Fruit fly (Drosophila melanogaster): ENCODE results near the gene CG7208.
A peak's percentile ranks its signal among the peaks of the same experiment; 100 is the strongest.

CG7208 gene

dm6 chr3R:18230229-18230628, 44.7 kb upstream of the CG7208 start:
- TF ChIP-seq Sox14 (GFP tag; optimal IDR thresholded peaks at IDR 0.05), result no peak
- TF ChIP-seq svp (GFP tag), result peak; percentile 72

- TF ChIP-seq svp (GFP tag) (peak; percentile 44), Eip78C (GFP tag) (peak; percentile 66), CG8319 (GFP tag; optimal IDR thresholded peaks at IDR 0.05) (no peak), CG3032 (tag; optimal IDR thresholded peaks at IDR 0.05) (no peak), salr (GFP tag; optimal IDR thresholded peaks at IDR 0.05) (no peak), Blimp-1 (GFP tag; optimal IDR thresholded peaks at IDR 0.05) (no peak), CG6276 (GFP tag; optimal IDR thresholded peaks at IDR 0.05) (no peak), Smox (GFP tag; optimal IDR thresholded peaks at IDR 0.05) (no peak), Sox102F (GFP tag; optimal IDR thresholded peaks at IDR 0.05) (no peak), achi (GFP tag; optimal IDR thresholded peaks at IDR 0.05) (no peak), CG1621 (tag; optimal IDR thresholded peaks at IDR 0.05) (no peak), CG10631 (GFP tag; optimal IDR thresholded peaks at IDR 0.05) (no peak), Hr38 (GFP tag; optimal IDR thresholded peaks at IDR 0.05) (no peak), CG15336 (GFP tag; IDR thresholded peaks at IDR 0.05) (no peak)
These were observed 43.3 kb upstream of the CG7208 start for dm6 chr3R:18228713-18229222.

- no peak for TF ChIP-seq OdsH (GFP tag; optimal IDR thresholded peaks at IDR 0.05)
- no peak for TF ChIP-seq CG11294 (GFP tag; IDR thresholded peaks at IDR 0.05)
- TF ChIP-seq svp (GFP tag), result peak; percentile 95
- no peak for TF ChIP-seq lz (GFP tag; optimal IDR thresholded peaks at IDR 0.05)
- no peak for TF ChIP-seq Sox15 (GFP tag; optimal IDR thresholded peaks at IDR 0.05)
- TF ChIP-seq CG15336 (GFP tag; IDR thresholded peaks at IDR 0.05), result no peak
- peak; percentile 49 for TF ChIP-seq vri (GFP tag; optimal IDR thresholded peaks at IDR 0.05)
- no peak for TF ChIP-seq Hr4 (GFP tag; optimal IDR thresholded peaks at IDR 0.05)
These were observed 41.9 kb upstream of the CG7208 start for dm6 chr3R:18227385-18227784.

dm6 chr3R:18226809-18227157, 41.3 kb upstream of the CG7208 start:
- TF ChIP-seq cyc (GFP tag; optimal IDR thresholded peaks at IDR 0.05) (no peak), CG8319 (GFP tag; optimal IDR thresholded peaks at IDR 0.05) (no peak), CG11294 (GFP tag; IDR thresholded peaks at IDR 0.05) (no peak), OdsH (GFP tag; optimal IDR thresholded peaks at IDR 0.05) (no peak), CG4318 (GFP tag; optimal IDR thresholded peaks at IDR 0.05) (no peak), Hr4 (GFP tag; optimal IDR thresholded peaks at IDR 0.05) (no peak), CG6163 (GFP tag; IDR thresholded peaks at IDR 0.05) (no peak), dac (GFP tag; optimal IDR thresholded peaks at IDR 0.05) (no peak), CG34406 (GFP tag; optimal IDR thresholded peaks at IDR 0.05) (no peak), Eip93F (GFP tag; optimal IDR thresholded peaks at IDR 0.05) (no peak), Ets96B (tag; optimal IDR thresholded peaks at IDR 0.05) (no peak), svp (GFP tag) (no peak), Eip75B (GFP tag; optimal IDR thresholded peaks at IDR 0.05) (no peak), CG3032 (tag; optimal IDR thresholded peaks at IDR 0.05) (no peak), Ets21C (GFP tag; optimal IDR thresholded peaks at IDR 0.05) (no peak), Met (GFP tag; optimal IDR thresholded peaks at IDR 0.05) (no peak), CG8119 (GFP tag; IDR thresholded peaks at IDR 0.05) (no peak), fkh (GFP tag; optimal IDR thresholded peaks at IDR 0.05) (no peak), CG11902 (GFP tag; optimal IDR thresholded peaks at IDR 0.05) (no peak)

- TF ChIP-seq CG6792 (GFP tag; optimal IDR thresholded peaks at IDR 0.05), result no peak
- TF ChIP-seq CG1621 (tag; optimal IDR thresholded peaks at IDR 0.05), result no peak
- TF ChIP-seq Sox102F (GFP tag; optimal IDR thresholded peaks at IDR 0.05), result no peak
- TF ChIP-seq net (GFP tag; optimal IDR thresholded peaks at IDR 0.05), result no peak
- peak; percentile 75 for TF ChIP-seq svp (GFP tag)
- peak; percentile 28 for TF ChIP-seq dsx (GFP tag; optimal IDR thresholded peaks at IDR 0.05; ENCODE audit: poor library complexity, severe bottlenecking)
- TF ChIP-seq lz (GFP tag; optimal IDR thresholded peaks at IDR 0.05), result peak; percentile 19
- TF ChIP-seq CG31627 (GFP tag; optimal IDR thresholded peaks at IDR 0.05), result no peak
- peak; percentile 17 for TF ChIP-seq esn (GFP tag; optimal IDR thresholded peaks at IDR 0.05)
- no peak for TF ChIP-seq Eip75B (GFP tag; optimal IDR thresholded peaks at IDR 0.05)
- TF ChIP-seq fkh (GFP tag; optimal IDR thresholded peaks at IDR 0.05), result peak; percentile 79
- TF ChIP-seq vri (GFP tag; optimal IDR thresholded peaks at IDR 0.05), result peak; percentile 82
- no peak for TF ChIP-seq ss (GFP tag; optimal IDR thresholded peaks at IDR 0.05)
- peak; percentile 2 for TF ChIP-seq topi (GFP tag; optimal IDR thresholded peaks at IDR 0.05)
- no peak for TF ChIP-seq Gug (GFP tag; IDR thresholded peaks at IDR 0.05)
- TF ChIP-seq CG10669 (GFP tag; optimal IDR thresholded peaks at IDR 0.05), result no peak
- TF ChIP-seq Sox14 (GFP tag; optimal IDR thresholded peaks at IDR 0.05), result peak; percentile 7
These were observed 40.7 kb upstream of the CG7208 start, which contains the start of the genes CG7168 and Mdh2 for dm6 chr3R:18226043-18226808. CG7168 (minus strand) TSS chr3R:18226082. Mdh2 (plus strand) TSS chr3R:18226396.
